Fruit fly (Drosophila melanogaster): ENCODE results near the gene bru2.

bru2 gene

dm6 chr2L:12350880-12351279 lies 6.9 kb downstream of the bru2 start (continued):
- peak; percentile 34 for TF ChIP-seq PHDP (tag; optimal IDR thresholded peaks at IDR 0.05)
- no peak for TF ChIP-seq CG8359 (GFP tag; optimal IDR thresholded peaks at IDR 0.05; ENCODE audit: borderline replicate concordance)
- no peak for TF ChIP-seq HmgZ (tag; optimal IDR thresholded peaks at IDR 0.05)
- TF ChIP-seq CG7839 (tag; optimal IDR thresholded peaks at IDR 0.05): peak; percentile 62
- TF ChIP-seq cato (GFP tag; optimal IDR thresholded peaks at IDR 0.05; ENCODE audit: borderline replicate concordance): peak; percentile 35
- peak; percentile 57 for TF ChIP-seq Neu2 (GFP tag; optimal IDR thresholded peaks at IDR 0.05; ENCODE audit: borderline replicate concordance)
- TF ChIP-seq eyg (GFP tag; optimal IDR thresholded peaks at IDR 0.05): peak; percentile 14
- TF ChIP-seq Ssrp (tag; optimal IDR thresholded peaks at IDR 0.05): peak; percentile 20
- TF ChIP-seq CG1792 (GFP tag; optimal IDR thresholded peaks at IDR 0.05): no peak
- TF ChIP-seq CG17328 (GFP tag; IDR thresholded peaks at IDR 0.05): peak; percentile 72
- no peak for TF ChIP-seq CG2875 (GFP tag; optimal IDR thresholded peaks at IDR 0.05)
- TF ChIP-seq NC2β (GFP tag; optimal IDR thresholded peaks at IDR 0.05): peak; percentile 67
- peak; percentile 21 for TF ChIP-seq Hr3 (GFP tag; optimal IDR thresholded peaks at IDR 0.05)
- peak; percentile 20 for TF ChIP-seq gsb-n (tag; optimal IDR thresholded peaks at IDR 0.05)
- TF ChIP-seq esg (GFP tag; conservative IDR thresholded peaks at IDR 0.05): no peak
- TF ChIP-seq her (GFP tag; optimal IDR thresholded peaks at IDR 0.05): peak; percentile 1
- no peak for TF ChIP-seq Bteb2 (GFP tag; optimal IDR thresholded peaks at IDR 0.05)
- no peak for TF ChIP-seq CG16863 (GFP tag; optimal IDR thresholded peaks at IDR 0.05)
- TF ChIP-seq chinmo (GFP tag; IDR thresholded peaks at IDR 0.05; ENCODE audit: partially characterized antibody): no peak
- TF ChIP-seq CG17612 (GFP tag; IDR thresholded peaks at IDR 0.05): no peak
- TF ChIP-seq Dref (GFP tag; IDR thresholded peaks at IDR 0.05): no peak
- peak; percentile 47 for TF ChIP-seq onecut (GFP tag; IDR thresholded peaks at IDR 0.05)
- no peak for TF ChIP-seq usp (GFP tag; optimal IDR thresholded peaks at IDR 0.05)
- no peak for TF ChIP-seq kah (GFP tag; optimal IDR thresholded peaks at IDR 0.05)
- TF ChIP-seq toy (GFP tag; IDR thresholded peaks at IDR 0.05): no peak
- peak; percentile 73 for TF ChIP-seq ken (GFP tag; IDR thresholded peaks at IDR 0.05)
- TF ChIP-seq Nf-YC (tag; optimal IDR thresholded peaks at IDR 0.05): no peak
- no peak for TF ChIP-seq ftz-f1 (GFP tag; optimal IDR thresholded peaks at IDR 0.05)
- no peak for TF ChIP-seq Doc2 (GFP tag; IDR thresholded peaks at IDR 0.05)
- TF ChIP-seq Lhr (GFP tag; optimal IDR thresholded peaks at IDR 0.05): no peak
- TF ChIP-seq Ets65A (GFP tag): peak; percentile 72
- peak; percentile 53 for TF ChIP-seq CG18262 (tag; optimal IDR thresholded peaks at IDR 0.05)
- no peak for TF ChIP-seq HHEX (GFP tag; optimal IDR thresholded peaks at IDR 0.05)
- TF ChIP-seq jigr1 (GFP tag; IDR thresholded peaks at IDR 0.05): no peak
- TF ChIP-seq crc (GFP tag; optimal IDR thresholded peaks at IDR 0.05): peak; percentile 22
- no peak for TF ChIP-seq CG16813 (GFP tag; IDR thresholded peaks at IDR 0.05; ENCODE audit: partially characterized antibody)
- no peak for TF ChIP-seq Dip3 (GFP tag; optimal IDR thresholded peaks at IDR 0.05)
- TF ChIP-seq CG30020 (tag; optimal IDR thresholded peaks at IDR 0.05): no peak
- TF ChIP-seq twi (tag; optimal IDR thresholded peaks at IDR 0.05): peak; percentile 81
- TF ChIP-seq CG8944 (GFP tag; optimal IDR thresholded peaks at IDR 0.05): peak; percentile 51
- peak; percentile 48 for TF ChIP-seq Blimp-1 (GFP tag; optimal IDR thresholded peaks at IDR 0.05)
- TF ChIP-seq sr (GFP tag; IDR thresholded peaks at IDR 0.05): no peak
- TF ChIP-seq CG1647 (GFP tag; optimal IDR thresholded peaks at IDR 0.05): no peak
- no peak for TF ChIP-seq CG17912 (GFP tag; optimal IDR thresholded peaks at IDR 0.05)
- no peak for TF ChIP-seq Bgb (GFP tag; IDR thresholded peaks at IDR 0.05; ENCODE audit: partially characterized antibody)
- TF ChIP-seq CG6689 (GFP tag; IDR thresholded peaks at IDR 0.05): peak; percentile 23; the same call in 1 of the 2 replicates
- peak; percentile 64 for TF ChIP-seq zf30C (GFP tag; optimal IDR thresholded peaks at IDR 0.05)
- TF ChIP-seq B-H1 (GFP tag; IDR thresholded peaks at IDR 0.05): no peak
- no peak for TF ChIP-seq en (GFP tag; optimal IDR thresholded peaks at IDR 0.05)
- no peak for TF ChIP-seq CG11696 (GFP tag; IDR thresholded peaks at IDR 0.05)
- no peak for TF ChIP-seq HLHmδ (GFP tag; optimal IDR thresholded peaks at IDR 0.05)
- no peak for TF ChIP-seq CG32772 (GFP tag; IDR thresholded peaks at IDR 0.05)

All from whole organism, embryonic.